Worm (Caenorhabditis elegans) whole organism, early embryonic: ENCODE data around the gene srh-131.

Source experiments
- B0310.2 ChIP-seq: sonication (generic microtip); optimal IDR thresholded peaks from 2 replicates; lab custom pipeline; 2016; ENCODE audit warnings: mild to moderate bottlenecking, missing genetic modification characterization, missing compliant biosample characterization
- F13C5.2 ChIP-seq: sonication (generic microtip); optimal IDR thresholded peaks from 2 replicates; lab custom pipeline; 2017; ENCODE audit warnings: mild to moderate bottlenecking, missing genetic modification characterization, inconsistent platforms, missing compliant biosample characterization
- aly-1 ChIP-seq: sonication (generic microtip); optimal IDR thresholded peaks from 2 replicates; lab custom pipeline; 2016; ENCODE audit warnings: missing genetic modification characterization, missing compliant biosample characterization
- ama-1 ChIP-seq: fragments of 150-350 bp; optimal IDR thresholded peaks from 2 replicates; lab custom pipeline; 2014
- ets-7 ChIP-seq: sonication (generic microtip); optimal IDR thresholded peaks from 2 replicates; lab custom pipeline; 2016; ENCODE audit warnings: missing genotype, missing genetic modification characterization, missing compliant biosample characterization
- flt-1 ChIP-seq: fragments of 200-800 bp; sonication (Bioruptor generic); IDR thresholded peaks from 2 replicates; pipeline ENCODE4 v1.3.6; 2022; ENCODE audit warnings: missing genetic modification characterization, missing compliant biosample characterization
- hmg-4 ChIP-seq: fragments of 200-800 bp; sonication (Bioruptor generic); optimal IDR thresholded peaks from 2 replicates; lab custom pipeline; 2018; ENCODE audit warnings: mild to moderate bottlenecking, missing genetic modification characterization, missing compliant biosample characterization
- hnd-1 ChIP-seq: sonication (generic microtip); optimal IDR thresholded peaks from 2 replicates; lab custom pipeline; 2016; ENCODE audit warnings: missing genetic modification characterization, missing compliant biosample characterization
- scrt-1 ChIP-seq: fragments of 200-800 bp; sonication (Bioruptor generic); IDR thresholded peaks from 2 replicates; pipeline ENCODE4 v1.3.6; 2022; ENCODE audit warnings: missing genetic modification characterization, missing compliant biosample characterization
- sea-1 ChIP-seq: fragments of 200-800 bp; sonication (Bioruptor generic); conservative IDR thresholded peaks from 2 replicates; pipeline ENCODE4 v1.3.6; 2022; ENCODE audit warnings: missing genetic modification characterization, missing compliant biosample characterization
- tbx-11 ChIP-seq: fragments of 200-800 bp; sonication (Bioruptor generic); IDR thresholded peaks from 2 replicates; pipeline ENCODE4 v1.3.6; 2022; ENCODE audit warnings: missing genetic modification characterization, missing compliant biosample characterization
- tra-4 ChIP-seq: sonication (generic microtip); optimal IDR thresholded peaks from 2 replicates; lab custom pipeline; 2017; ENCODE audit warnings: missing genetic modification characterization, missing compliant biosample characterization

DNA sequence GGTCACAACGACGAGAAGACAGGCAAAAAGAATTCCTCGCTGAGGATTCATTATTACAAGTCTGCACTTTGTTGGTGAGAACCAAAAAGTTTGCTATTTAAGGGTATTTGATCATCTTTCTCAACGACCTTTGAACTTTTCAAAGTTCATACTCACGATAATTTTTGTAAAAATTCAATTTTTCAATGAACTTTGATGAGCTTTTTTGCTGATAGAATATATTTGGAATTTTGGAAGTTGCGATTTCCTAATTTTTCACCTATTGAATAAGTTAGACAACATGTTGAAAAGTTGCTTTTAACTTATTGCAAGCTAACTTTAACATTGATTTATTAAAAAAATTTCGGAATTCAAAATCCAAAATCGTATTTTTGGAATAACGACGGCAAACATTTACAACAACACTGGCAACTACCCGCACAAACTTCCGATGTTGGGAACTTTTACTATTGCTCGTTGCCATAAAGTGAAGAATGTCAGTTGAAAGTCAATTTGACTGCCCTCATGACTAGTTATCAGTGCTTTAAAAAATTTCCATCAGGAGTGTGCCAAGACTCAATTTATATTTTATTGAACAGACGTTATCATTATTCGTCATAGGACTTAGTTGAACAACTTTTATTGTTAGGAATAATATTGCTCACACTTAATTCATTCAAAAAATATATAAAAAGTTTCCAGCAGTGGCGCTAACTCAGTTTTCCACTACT, 17.5 kb downstream of the srh-131 start, which contains the start of the genes F49H6.8 and F49H6.5:
- TF ChIP-seq hnd-1 (tag; lab: Kevin White, UChicago) (no peak), sea-1 (GFP tag; lab: Robert Waterston, UW) (no peak), ama-1 (lab: Kevin White, UChicago) (no peak), ets-7 (tag; lab: Kevin White, UChicago) (no peak), tbx-11 (no peak), flt-1 (no peak), aly-1 (no peak), scrt-1 (no peak), B0310.2 (tag; lab: Kevin White, UChicago) (no peak), F13C5.2 (tag; lab: Kevin White, UChicago) (no peak), tra-4 (tag; lab: Kevin White, UChicago) (no peak), hmg-4 (GFP tag; lab: Kevin White, UChicago) (no peak)
